Worm (Caenorhabditis elegans): ENCODE data around the gene T07F8.4.

ce11 chrII:7090085-7090484 is 41.7 kb downstream of the T07F8.4 start:
- TF ChIP-seq ztf-1 (GFP tag; conservative IDR thresholded peaks at IDR 0.05) (no peak), ceh-16 (tag; optimal IDR thresholded peaks at IDR 0.05) (peak; percentile 4), ztf-11 (tag; optimal IDR thresholded peaks at IDR 0.05) (no peak)
